Fruit fly (Drosophila melanogaster) whole organism, embryonic: ENCODE measurements around the gene Idh3b.

Experiments
- Ada2b ChIP-seq: fragments of 200-800 bp; sonication (Bioruptor generic); IDR thresholded peaks from 2 replicates; pipeline ENCODE4 v1.3.6; 2022; ENCODE audit warnings: missing biosample characterization, missing genetic modification characterization
- Aef1 ChIP-seq: fragments of 200-800 bp; sonication (Bioruptor generic); IDR thresholded peaks from 3 replicates; pipeline ENCODE4 v1.3.6; 2022; ENCODE audit warnings: missing biosample characterization, missing genetic modification characterization
- Atf6 ChIP-seq: fragments of 200-800 bp; sonication (Bioruptor generic); IDR thresholded peaks from 2 replicates; pipeline ENCODE4 v1.3.6; 2022; ENCODE audit warnings: missing biosample characterization, missing genetic modification characterization
- BEAF-32 ChIP-seq: fragments of 200-800 bp; sonication (Bioruptor generic); optimal IDR thresholded peaks from 3 replicates; lab custom pipeline; 2017; ENCODE audit warnings: missing biosample characterization, missing genetic modification characterization, mild to moderate bottlenecking, moderate library complexity, missing genetic modification reagents
- BtbVII ChIP-seq: fragments of 200-800 bp; sonication (Bioruptor generic); optimal IDR thresholded peaks from 3 replicates; lab custom pipeline; 2017; ENCODE audit warnings: missing biosample characterization, mild to moderate bottlenecking, missing genetic modification characterization
- Bteb2 ChIP-seq: fragments of 200-800 bp; sonication (Bioruptor generic); optimal IDR thresholded peaks from 2 replicates; lab custom pipeline; 2016; ENCODE audit warnings: missing biosample characterization, missing genetic modification characterization
- CG11398 ChIP-seq: fragments of 200-800 bp; sonication (Bioruptor generic); optimal IDR thresholded peaks from 2 replicates; lab custom pipeline; 2016; ENCODE audit warnings: missing biosample characterization, missing genetic modification characterization
- CG12236 ChIP-seq: fragments of 200-800 bp; sonication (Bioruptor generic); optimal IDR thresholded peaks from 2 replicates; lab custom pipeline; 2016; ENCODE audit warnings: missing biosample characterization, missing genetic modification characterization
- CG1602 ChIP-seq: fragments of 200-800 bp; sonication (Bioruptor generic); optimal IDR thresholded peaks from 3 replicates; lab custom pipeline; 2016; ENCODE audit warnings: missing biosample characterization, missing genetic modification characterization
- CG16863 ChIP-seq: fragments of 200-800 bp; sonication (Bioruptor generic); optimal IDR thresholded peaks from 3 replicates; lab custom pipeline; 2016; ENCODE audit warnings: missing biosample characterization, missing genetic modification characterization
- CG17328 ChIP-seq: fragments of 200-800 bp; sonication (Bioruptor generic); IDR thresholded peaks from 2 replicates; pipeline ENCODE4 v1.3.6; 2022; ENCODE audit warnings: missing biosample characterization, missing genetic modification characterization
- CG17802 ChIP-seq: fragments of 200-800 bp; sonication (Bioruptor generic); optimal IDR thresholded peaks from 2 replicates; lab custom pipeline; 2018; ENCODE audit warnings: missing biosample characterization, mild to moderate bottlenecking, missing genetic modification characterization, moderate library complexity
- CG2889 ChIP-seq: fragments of 200-800 bp; sonication (Bioruptor generic); IDR thresholded peaks from 3 replicates; pipeline ENCODE4 v1.3.6; 2022; ENCODE audit warnings: missing biosample characterization, missing genetic modification characterization
- CG30431 ChIP-seq: fragments of 200-800 bp; sonication (Bioruptor generic); optimal IDR thresholded peaks from 2 replicates; lab custom pipeline; 2017; ENCODE audit warnings: missing biosample characterization, missing genetic modification characterization
- CG31388 ChIP-seq: fragments of 200-800 bp; sonication (Bioruptor generic); optimal IDR thresholded peaks from 2 replicates; lab custom pipeline; 2016; ENCODE audit warnings: missing biosample characterization, missing genetic modification characterization
- CG32767 ChIP-seq: fragments of 200-800 bp; sonication (Bioruptor generic); IDR thresholded peaks from 2 replicates; pipeline ENCODE4 v1.3.6; 2022; ENCODE audit warnings: missing biosample characterization, missing genetic modification characterization
- CG34376 ChIP-seq: fragments of 200-800 bp; sonication (Bioruptor generic); optimal IDR thresholded peaks from 2 replicates; lab custom pipeline; 2018; ENCODE audit warnings: missing biosample characterization, mild to moderate bottlenecking, missing genetic modification characterization
- CG8765 ChIP-seq: fragments of 200-800 bp; sonication (Bioruptor generic); IDR thresholded peaks from 2 replicates; pipeline ENCODE4 v1.3.6; 2022; ENCODE audit warnings: missing biosample characterization, missing genetic modification characterization
- CG9817 ChIP-seq: fragments of 200-800 bp; sonication (Bioruptor generic); optimal IDR thresholded peaks from 2 replicates; lab custom pipeline; 2018; ENCODE audit warnings: missing biosample characterization, mild to moderate bottlenecking, missing genetic modification characterization, moderate library complexity
- CG9876 ChIP-seq: fragments of 200-800 bp; sonication (Bioruptor generic); optimal IDR thresholded peaks from 2 replicates; lab custom pipeline; 2016; ENCODE audit warnings: missing biosample characterization, missing genetic modification characterization
- Dll ChIP-seq: fragments of 200-800 bp; sonication (Bioruptor generic); IDR thresholded peaks from 4 replicates; pipeline ENCODE4 v1.3.6; 2022; ENCODE audit warnings: missing biosample characterization, missing genetic modification characterization; ENCODE audit not compliant: partially characterized antibody
- Eip74EF ChIP-seq, 2 experiments: fragments of 200-800 bp in 1 of 2; fragments of >200 bp in 1 of 2; sonication (Bioruptor generic) in 1 of 2; optimal IDR thresholded peaks; 2 replicates each; lab custom pipeline; 2017 to 2019; ENCODE audit warnings: missing biosample characterization in 2 of 2, missing genetic modification characterization in 2 of 2, mild to moderate bottlenecking in 1 of 2, moderate library complexity in 1 of 2
- Gsc ChIP-seq: fragments of 200-800 bp; sonication (Bioruptor generic); IDR thresholded peaks from 2 replicates; pipeline ENCODE4 v1.3.6; 2022; ENCODE audit warnings: missing biosample characterization, missing genetic modification characterization
- HLH54F ChIP-seq: fragments of 200-800 bp; sonication (Bioruptor generic); optimal IDR thresholded peaks from 3 replicates; lab custom pipeline; 2016; ENCODE audit warnings: missing biosample characterization, missing genetic modification characterization
- Lim3 ChIP-seq: fragments of 200-800 bp; sonication (Bioruptor generic); IDR thresholded peaks from 2 replicates; pipeline ENCODE4 v1.3.6; 2022; ENCODE audit warnings: missing biosample characterization, missing genetic modification characterization
- MBD-R2 ChIP-seq: fragments of 200-800 bp; sonication (Bioruptor generic); IDR thresholded peaks from 2 replicates; pipeline ENCODE4 v1.3.6; 2022; ENCODE audit warnings: missing biosample characterization, missing genetic modification characterization
- Neu2 ChIP-seq: fragments of 200-800 bp; sonication (Bioruptor generic); optimal IDR thresholded peaks from 3 replicates; lab custom pipeline; 2016; ENCODE audit warnings: missing biosample characterization, missing genetic modification characterization, borderline replicate concordance
- NfI ChIP-seq: fragments of 200-800 bp; sonication (Bioruptor generic); optimal IDR thresholded peaks from 3 replicates; lab custom pipeline; 2018; ENCODE audit warnings: missing biosample characterization, mild to moderate bottlenecking, missing genetic modification characterization, moderate library complexity
- PHDP ChIP-seq: fragments of 200-800 bp; sonication (Bioruptor generic); optimal IDR thresholded peaks from 3 replicates; lab custom pipeline; 2018; ENCODE audit warnings: missing biosample characterization, mild to moderate bottlenecking, missing genetic modification characterization, moderate library complexity
- ac ChIP-seq: fragments of 200-800 bp; sonication (Bioruptor generic); optimal IDR thresholded peaks from 3 replicates; lab custom pipeline; 2017; ENCODE audit warnings: missing biosample characterization, mild to moderate bottlenecking, missing genetic modification characterization
- al ChIP-seq: fragments of 200-800 bp; sonication (Bioruptor generic); IDR thresholded peaks from 2 replicates; pipeline ENCODE4 v1.3.6; 2022; ENCODE audit warnings: missing biosample characterization, missing genetic modification characterization
- bcd ChIP-seq: fragments of 200-800 bp; sonication (Bioruptor generic); optimal IDR thresholded peaks from 2 replicates; lab custom pipeline; 2017; ENCODE audit warnings: missing biosample characterization, mild to moderate bottlenecking, missing genetic modification characterization
- chm ChIP-seq: fragments of 200-800 bp; sonication (Bioruptor generic); IDR thresholded peaks from 2 replicates; pipeline ENCODE4 v1.3.6; 2022; ENCODE audit warnings: missing biosample characterization, missing genetic modification characterization
- danr ChIP-seq: fragments of 200-800 bp; sonication (Bioruptor generic); IDR thresholded peaks from 2 replicates; pipeline ENCODE4 v1.3.6; 2022; ENCODE audit warnings: missing biosample characterization, missing genetic modification characterization
- dpn ChIP-seq, 2 experiments: fragments of 200-800 bp; sonication (Bioruptor generic); optimal IDR thresholded peaks; 3 replicates each; lab custom pipeline; 2016; ENCODE audit warnings: missing biosample characterization in 2 of 2, missing genetic modification characterization in 2 of 2
- eve ChIP-seq, 2 experiments: fragments of >200 bp; optimal IDR thresholded peaks; 2 replicates each; lab custom pipeline; 2017; ENCODE audit warnings: missing biosample characterization in 2 of 2, missing genetic modification characterization in 2 of 2
- ewg ChIP-seq: fragments of 200-800 bp; sonication (Bioruptor generic); optimal IDR thresholded peaks from 3 replicates; lab custom pipeline; 2017; ENCODE audit warnings: mild to moderate bottlenecking, missing biosample characterization, missing genetic modification reagents, missing genetic modification characterization
- fru ChIP-seq: fragments of >200 bp; optimal IDR thresholded peaks from 2 replicates; lab custom pipeline; 2017
- gro ChIP-seq: fragments of 200-800 bp; sonication (Bioruptor generic); optimal IDR thresholded peaks from 2 replicates; lab custom pipeline; 2016; ENCODE audit warnings: missing biosample characterization, missing genetic modification characterization
- h ChIP-seq: fragments of >200 bp; optimal IDR thresholded peaks from 2 replicates; lab custom pipeline; 2017
- hth ChIP-seq: fragments of >200 bp; optimal IDR thresholded peaks from 2 replicates; lab custom pipeline; 2017; ENCODE audit warnings: inconsistent platforms
- insv ChIP-seq, 2 experiments: fragments of 200-800 bp; sonication (Bioruptor generic); optimal IDR thresholded peaks; 3 replicates each; lab custom pipeline; 2016 to 2018; ENCODE audit warnings: missing biosample characterization in 2 of 2, missing genetic modification characterization in 2 of 2
- kni ChIP-seq: fragments of 200-800 bp; sonication (Bioruptor generic); optimal IDR thresholded peaks from 3 replicates; lab custom pipeline; 2017; ENCODE audit warnings: mild to moderate bottlenecking, missing biosample characterization, missing genetic modification reagents, missing genetic modification characterization
- knrl ChIP-seq: fragments of 200-800 bp; sonication (Bioruptor generic); IDR thresholded peaks from 3 replicates; pipeline ENCODE4 v1.3.6; 2022; ENCODE audit warnings: missing biosample characterization, missing genetic modification characterization; ENCODE audit not compliant: partially characterized antibody
- lab ChIP-seq: fragments of 200-800 bp; sonication (Bioruptor generic); optimal IDR thresholded peaks from 3 replicates; lab custom pipeline; 2017; ENCODE audit warnings: missing biosample characterization, missing genetic modification characterization, mild to moderate bottlenecking, moderate library complexity, missing genetic modification reagents
- pb ChIP-seq: fragments of 200-800 bp; sonication (Bioruptor generic); optimal IDR thresholded peaks from 3 replicates; lab custom pipeline; 2016; ENCODE audit warnings: missing biosample characterization, missing genetic modification characterization
- pros ChIP-seq: fragments of 200-800 bp; sonication (Bioruptor generic); optimal IDR thresholded peaks from 3 replicates; lab custom pipeline; 2019; ENCODE audit warnings: missing biosample characterization, mild to moderate bottlenecking, missing genetic modification characterization, moderate library complexity
- pzg ChIP-seq: fragments of 200-800 bp; sonication (Bioruptor generic); optimal IDR thresholded peaks from 3 replicates; lab custom pipeline; 2018; ENCODE audit warnings: missing biosample characterization, mild to moderate bottlenecking, missing genetic modification characterization, moderate library complexity
- sens ChIP-seq: fragments of 200-800 bp; sonication (Bioruptor generic); peaks from one replicate; lab custom pipeline; 2016; ENCODE audit warnings: missing biosample characterization, missing genetic modification characterization
- seq ChIP-seq: fragments of 200-800 bp; sonication (Bioruptor generic); IDR thresholded peaks from 2 replicates; pipeline ENCODE4 v1.3.6; 2022; ENCODE audit warnings: missing biosample characterization, missing genetic modification characterization
- slp2 ChIP-seq: fragments of 200-800 bp; sonication (Bioruptor generic); optimal IDR thresholded peaks from 2 replicates; lab custom pipeline; 2016; ENCODE audit warnings: missing biosample characterization, missing genetic modification characterization
- ssp ChIP-seq: fragments of 200-800 bp; sonication (Bioruptor generic); IDR thresholded peaks from 2 replicates; pipeline ENCODE4 v1.3.6; 2022; ENCODE audit warnings: missing biosample characterization, missing genetic modification characterization
- yki ChIP-seq: fragments of >200 bp; optimal IDR thresholded peaks from 3 replicates; lab custom pipeline; 2018

Gene Idh3b

dm6 chr3R:21992909-21993308, 26.3 kb downstream of the Idh3b start (continued):
- peak; percentile 67 for TF ChIP-seq Aef1 (GFP tag; lab: Robert Waterston, UW)
- TF ChIP-seq BtbVII (GFP tag; lab: Kevin White, UChicago), result no peak
- no peak for TF ChIP-seq kni
- TF ChIP-seq Eip74EF (GFP tag; optimal IDR thresholded peaks at IDR 0.05; lab: Kevin White, UChicago), result no peak
- TF ChIP-seq al (GFP tag; lab: Robert Waterston, UW), result peak; percentile 63
- peak; percentile 66; the same call in 2 of the 3 replicates for TF ChIP-seq CG2889 (GFP tag; lab: Robert Waterston, UW)
- no peak for TF ChIP-seq Lim3 (GFP tag; lab: Robert Waterston, UW)
- no peak for TF ChIP-seq CG11398 (GFP tag; lab: Kevin White, UChicago)
- no peak for TF ChIP-seq hth (lab: Kevin White, UChicago)
- TF ChIP-seq insv (GFP tag; optimal IDR thresholded peaks at IDR 0.05; lab: Kevin White, UChicago), result no peak
- TF ChIP-seq MBD-R2 (GFP tag; lab: Robert Waterston, UW), result peak; percentile 20; the same call in 1 of the 2 replicates
- TF ChIP-seq CG8765, result 0 out of 2 replicates have a peak, but pooled peaks have one; percentile 27
- no peak for TF ChIP-seq chm
- TF ChIP-seq fru, result no peak
- TF ChIP-seq CG30431 (GFP tag; lab: Kevin White, UChicago), result peak; percentile 27
- TF ChIP-seq knrl (GFP tag; lab: Robert Waterston, UW), result no peak
- TF ChIP-seq pb (GFP tag; lab: Kevin White, UChicago), result no peak
- no peak for TF ChIP-seq slp2 (GFP tag; lab: Kevin White, UChicago)
- no peak for TF ChIP-seq Bteb2 (GFP tag; lab: Kevin White, UChicago)
- TF ChIP-seq bcd, result peak; percentile 18
- TF ChIP-seq ac (GFP tag; lab: Kevin White, UChicago), result no peak
- 0 out of 2 replicates have a peak, but pooled peaks have one; percentile 28 for TF ChIP-seq Gsc
- TF ChIP-seq Ada2b, result peak; percentile 60; the same call in 1 of the 2 replicates
- TF ChIP-seq sens (GFP tag; lab: Kevin White, UChicago), result no peak
- no peak for TF ChIP-seq CG31388 (GFP tag; lab: Kevin White, UChicago)
- no peak for TF ChIP-seq BEAF-32
- TF ChIP-seq HLH54F (GFP tag; lab: Kevin White, UChicago), result peak; percentile 19
- TF ChIP-seq CG9817, result peak; percentile 37
- TF ChIP-seq CG12236, result no peak
- TF ChIP-seq PHDP (tag; lab: Kevin White, UChicago), result no peak
- TF ChIP-seq ssp, result 0 out of 2 replicates have a peak, but pooled peaks have one; percentile 39
- no peak for TF ChIP-seq Neu2 (GFP tag; lab: Kevin White, UChicago)
- TF ChIP-seq pros, result no peak
- TF ChIP-seq Atf6 (GFP tag; lab: Robert Waterston, UW), result no peak
- no peak for TF ChIP-seq CG34376 (GFP tag; lab: Kevin White, UChicago)
- no peak for TF ChIP-seq yki
- no peak for TF ChIP-seq seq (GFP tag; lab: Robert Waterston, UW)
- TF ChIP-seq pzg (GFP tag; lab: Kevin White, UChicago), result no peak
- TF ChIP-seq Dll, result no peak
- no peak for TF ChIP-seq CG16863
- peak; percentile 32; the same call in 1 of the 2 replicates for TF ChIP-seq danr
- no peak for TF ChIP-seq CG32767 (GFP tag; lab: Robert Waterston, UW)
- TF ChIP-seq CG9876 (GFP tag; lab: Kevin White, UChicago), result no peak
- peak; percentile 32 for TF ChIP-seq lab (GFP tag; lab: Kevin White, UChicago)
- TF ChIP-seq CG17802 (tag; lab: Kevin White, UChicago), result peak; percentile 12
- TF ChIP-seq h, result no peak
- TF ChIP-seq NfI, result peak; percentile 51
- peak; percentile 19 to 65 for TF ChIP-seq dpn (GFP tag; optimal IDR thresholded peaks at IDR 0.05; lab: Kevin White, UChicago)
- TF ChIP-seq CG17328 (GFP tag; lab: Robert Waterston, UW), result peak; percentile 64
- peak; percentile 44 for TF ChIP-seq CG1602 (GFP tag; lab: Kevin White, UChicago)
- no peak for TF ChIP-seq eve (GFP tag; optimal IDR thresholded peaks at IDR 0.05; lab: Kevin White, UChicago)
- TF ChIP-seq ewg (GFP tag; lab: Kevin White, UChicago), result peak; percentile 16
- TF ChIP-seq gro (GFP tag; lab: Kevin White, UChicago), result no peak
